Fruit fly (Drosophila melanogaster): ENCODE measurements around the gene TyrR.

The TyrR gene

DNA sequence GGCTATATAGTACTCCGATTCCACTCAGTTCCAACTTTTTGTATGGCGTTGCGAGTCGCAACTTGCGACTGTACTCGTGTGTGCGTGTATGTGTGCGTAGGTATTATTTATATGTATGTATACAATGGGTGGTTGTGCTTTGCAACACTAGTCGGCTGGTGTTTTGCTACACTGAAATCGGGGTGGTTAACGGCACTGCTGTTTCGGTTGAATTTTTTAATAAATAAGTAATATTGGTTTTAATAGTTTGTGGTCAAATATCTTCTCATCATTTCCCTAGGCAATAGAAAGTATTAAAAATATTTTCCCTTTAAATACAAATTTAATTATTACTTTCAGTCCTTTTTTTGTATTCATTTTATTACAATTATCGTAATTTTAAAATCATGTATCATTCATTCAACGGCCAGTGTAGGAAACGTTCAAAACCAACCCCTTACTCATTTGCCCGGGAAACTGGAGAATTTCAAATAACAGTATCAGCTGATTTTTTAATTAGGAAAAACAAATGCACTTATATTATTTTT, 35.3 kb upstream of the TyrR start, which contains the start of gene CG7379 (continued):
- TF ChIP-seq pita (GFP tag; optimal IDR thresholded peaks at IDR 0.05) (no peak), danr (GFP tag; IDR thresholded peaks at IDR 0.05) (peak; percentile 53; the same call in 1 of the 2 replicates), CG8281 (tag; optimal IDR thresholded peaks at IDR 0.05) (peak; percentile 39), fru (optimal IDR thresholded peaks at IDR 0.05) (no peak), CG8924 (tag; optimal IDR thresholded peaks at IDR 0.05) (peak; percentile 78), H15 (GFP tag; IDR thresholded peaks at IDR 0.05) (peak; percentile 72; the same call in 2 of the 3 replicates), CG3163 (GFP tag; optimal IDR thresholded peaks at IDR 0.05) (peak; percentile 62), Scr (GFP tag; IDR thresholded peaks at IDR 0.05; ENCODE audit: partially characterized antibody) (0 out of 2 replicates have a peak, but pooled peaks have one; percentile 11), Rx (GFP tag; IDR thresholded peaks at IDR 0.05) (peak; percentile 61; the same call in 1 of the 2 replicates), ham (GFP tag; IDR thresholded peaks at IDR 0.05) (no peak), Neu2 (GFP tag; optimal IDR thresholded peaks at IDR 0.05; ENCODE audit: borderline replicate concordance) (no peak), CG17359 (tag; optimal IDR thresholded peaks at IDR 0.05) (peak; percentile 73), emc (GFP tag; optimal IDR thresholded peaks at IDR 0.05) (peak; percentile 69), caup (GFP tag; optimal IDR thresholded peaks at IDR 0.05; ENCODE audit: severe bottlenecking) (peak; percentile 93), CG2712 (tag; optimal IDR thresholded peaks at IDR 0.05) (peak; percentile 75), stc (GFP tag; IDR thresholded peaks at IDR 0.05) (no peak), CG32772 (GFP tag; IDR thresholded peaks at IDR 0.05) (peak; percentile 68), sisA (GFP tag; IDR thresholded peaks at IDR 0.05) (peak; percentile 85), CG33557 (GFP tag; optimal IDR thresholded peaks at IDR 0.05) (peak; percentile 67), CG10959 (GFP tag; IDR thresholded peaks at IDR 0.05) (0 out of 2 replicates have a peak, but pooled peaks have one; percentile 26), Dfd (GFP tag; optimal IDR thresholded peaks at IDR 0.05) (no peak), jigr1 (GFP tag; IDR thresholded peaks at IDR 0.05) (peak; percentile 38; the same call in 1 of the 3 replicates), Bteb2 (GFP tag; optimal IDR thresholded peaks at IDR 0.05) (peak; percentile 78), CG17802 (tag; optimal IDR thresholded peaks at IDR 0.05) (peak; percentile 89), ind (GFP tag; optimal IDR thresholded peaks at IDR 0.05) (peak; percentile 91), NK7.1 (GFP tag; optimal IDR thresholded peaks at IDR 0.05) (peak; percentile 30), mam (GFP tag; optimal IDR thresholded peaks at IDR 0.05) (peak; percentile 89), chn (GFP tag; optimal IDR thresholded peaks at IDR 0.05) (peak; percentile 78), CG11247 (GFP tag; IDR thresholded peaks at IDR 0.05) (peak; percentile 92), Lim3 (GFP tag; IDR thresholded peaks at IDR 0.05) (no peak; the same call in 1 of the 2 replicates), YL-1 (GFP tag; optimal IDR thresholded peaks at IDR 0.05) (peak; percentile 96), da (GFP tag; optimal IDR thresholded peaks at IDR 0.05) (peak; percentile 68), CG14667 (GFP tag; IDR thresholded peaks at IDR 0.05) (no peak; the same call in 1 of the 2 replicates), CG4854 (GFP tag; optimal IDR thresholded peaks at IDR 0.05) (peak; percentile 83), Kr (GFP tag; optimal IDR thresholded peaks at IDR 0.05) (no peak), CG10267 (tag; optimal IDR thresholded peaks at IDR 0.05) (peak; percentile 100), chm (GFP tag; IDR thresholded peaks at IDR 0.05) (no peak; the same call in 1 of the 2 replicates), Optix (GFP tag; IDR thresholded peaks at IDR 0.05) (peak; percentile 20; the same call in 1 of the 3 replicates), CG9797 (GFP tag; optimal IDR thresholded peaks at IDR 0.05) (peak; percentile 49), nau (GFP tag; optimal IDR thresholded peaks at IDR 0.05) (no peak), gcm (GFP tag; optimal IDR thresholded peaks at IDR 0.05) (peak; percentile 41), CG4404 (GFP tag; IDR thresholded peaks at IDR 0.05) (peak; percentile 84), Jarid2 (GFP tag; optimal IDR thresholded peaks at IDR 0.05) (no peak), bigmax (GFP tag; optimal IDR thresholded peaks at IDR 0.05) (no peak), CG2875 (GFP tag; optimal IDR thresholded peaks at IDR 0.05) (peak; percentile 51), sug (tag; optimal IDR thresholded peaks at IDR 0.05) (peak; percentile 84), lmd (GFP tag; IDR thresholded peaks at IDR 0.05) (peak; percentile 81), CG17829 (tag; optimal IDR thresholded peaks at IDR 0.05) (peak; percentile 71), Hey (tag; optimal IDR thresholded peaks at IDR 0.05) (peak; percentile 29), MBD-R2 (GFP tag; IDR thresholded peaks at IDR 0.05) (peak; percentile 89)

All from whole organism, embryonic.